Fruit fly (Drosophila melanogaster) whole organism, wandering third instar larva: Measurements from ENCODE around the gene CG14985.
A peak's percentile ranks its signal among the peaks of the same experiment; 100 is the strongest.

Experiments used
- CG32264 ChIP-seq: fragments of 200-800 bp; sonication (Bioruptor generic); optimal IDR thresholded peaks from 2 replicates; lab custom pipeline; 2016; ENCODE audit warnings: missing biosample characterization, missing genetic modification characterization
- Dfd ChIP-seq: fragments of >200 bp; optimal IDR thresholded peaks from 2 replicates; lab custom pipeline; 2017; ENCODE audit warnings: missing biosample characterization, missing genetic modification characterization
- Dif ChIP-seq: fragments of 200-275, 200-300 bp; sonication (Bioruptor generic); optimal IDR thresholded peaks from 2 replicates; lab custom pipeline; 2018; ENCODE audit warnings: missing biosample characterization, missing genetic modification characterization; ENCODE audit not compliant: partially characterized antibody
- Hr78 ChIP-seq: fragments of >200 bp; optimal IDR thresholded peaks from 2 replicates; lab custom pipeline; 2017; ENCODE audit warnings: missing biosample characterization, missing genetic modification characterization
- Mio ChIP-seq: sonication (Bioruptor generic); optimal IDR thresholded peaks from 2 replicates; lab custom pipeline; 2016; ENCODE audit warnings: missing biosample characterization, missing genetic modification characterization
- br ChIP-seq: fragments of 200-800 bp; sonication (Bioruptor generic); optimal IDR thresholded peaks from 2 replicates; lab custom pipeline; 2016; ENCODE audit warnings: missing biosample characterization, missing genetic modification characterization
- dl ChIP-seq, 2 experiments: fragments of 175-275, 200-275 bp in 1 of 2; fragments of 200-275 bp in 1 of 2; sonication (Bioruptor generic); optimal IDR thresholded peaks; lab custom pipeline; 2018; ENCODE audit warnings: mild to moderate bottlenecking in 2 of 2, missing biosample characterization in 2 of 2, missing genetic modification characterization in 2 of 2, moderate library complexity in 2 of 2; ENCODE audit not compliant: partially characterized antibody in 2 of 2, insufficient read depth in 1 of 2
- pan ChIP-seq: fragments of >200 bp; optimal IDR thresholded peaks from 2 replicates; lab custom pipeline; 2017

dm6 chr3L:3970372-3971031, 32.8 kb upstream of the CG14985 start:
- TF ChIP-seq dl (GFP tag; optimal IDR thresholded peaks at IDR 0.05; lab: Kevin White, UChicago; ENCODE audit: insufficient read depth in 1 of 2, partially characterized antibody in 2 of 2) (no peak), Dfd (GFP tag; lab: Kevin White, UChicago) (peak; percentile 53), br (GFP tag; lab: Kevin White, UChicago) (no peak), pan (no peak), Mio (GFP tag; lab: Kevin White, UChicago) (no peak), CG32264 (GFP tag; lab: Kevin White, UChicago) (no peak), Dif (GFP tag; lab: Kevin White, UChicago) (no peak), Hr78 (no peak)
